Worm (Caenorhabditis elegans): ENCODE results near the gene Y54G2A.40.
A peak's percentile ranks its signal among the peaks of the same experiment; 100 is the strongest.

The Y54G2A.40 gene

ce11 chrIV:2850586-2850985 is 4.3 kb downstream of the Y54G2A.40 start, which contains the start of gene clec-85:
TSS of gene clec-85 (plus strand) at chrIV:2850886.
- TF ChIP-seq lin-35 (GFP tag; optimal IDR thresholded peaks at IDR 0.05) (no peak), nhr-28 (tag; optimal IDR thresholded peaks at IDR 0.05) (no peak), nhr-71 (tag; optimal IDR thresholded peaks at IDR 0.05) (no peak), ceh-90 (tag; optimal IDR thresholded peaks at IDR 0.05) (no peak), C04F5.9 (tag; optimal IDR thresholded peaks at IDR 0.05) (no peak), snu-23 (GFP tag; optimal IDR thresholded peaks at IDR 0.05) (no peak), C34B4.2 (tag; optimal IDR thresholded peaks at IDR 0.05) (no peak), swsn-7 (tag; optimal IDR thresholded peaks at IDR 0.05) (no peak), unc-86 (tag; optimal IDR thresholded peaks at IDR 0.05) (no peak)

DNA sequence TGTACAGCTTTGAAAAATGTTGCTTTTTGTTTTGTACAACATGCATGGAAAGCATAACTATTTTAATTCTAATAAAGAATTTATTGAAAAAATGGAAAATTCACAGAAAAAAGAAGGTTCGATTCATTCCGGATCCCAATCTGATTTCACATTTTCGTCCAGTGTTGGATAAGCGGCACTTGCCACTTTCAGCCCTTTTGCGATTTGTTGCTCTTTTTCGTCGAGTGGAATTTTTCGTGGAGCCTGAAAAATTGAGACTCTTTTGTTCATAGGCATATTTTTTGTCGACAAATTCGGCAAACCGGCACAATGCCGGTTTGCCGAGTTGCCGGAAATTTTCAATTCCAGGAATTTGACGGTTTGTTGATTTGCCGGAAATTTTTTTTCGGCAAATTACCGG is 5.3 kb downstream of the Y54G2A.40 start:
- TF ChIP-seq unc-30 (tag; optimal IDR thresholded peaks at IDR 0.05) = no peak
- TF ChIP-seq nhr-71 (tag; optimal IDR thresholded peaks at IDR 0.05) = no peak
- TF ChIP-seq aly-2 (tag; optimal IDR thresholded peaks at IDR 0.05) = no peak
- TF ChIP-seq ceh-90 (tag; optimal IDR thresholded peaks at IDR 0.05) = no peak
- no peak for TF ChIP-seq alr-1 (tag; optimal IDR thresholded peaks at IDR 0.05; ENCODE audit: borderline replicate concordance)
- no peak for TF ChIP-seq hpl-2 (GFP tag; optimal IDR thresholded peaks at IDR 0.05)
- TF ChIP-seq nhr-28 (tag; optimal IDR thresholded peaks at IDR 0.05) = no peak
- no peak for TF ChIP-seq elt-3 (tag; optimal IDR thresholded peaks at IDR 0.05)
- TF ChIP-seq fos-1 (tag; optimal IDR thresholded peaks at IDR 0.05) = no peak
- no peak for TF ChIP-seq C34B4.2 (tag; optimal IDR thresholded peaks at IDR 0.05)
- TF ChIP-seq lin-39 (tag; optimal IDR thresholded peaks at IDR 0.05) = no peak
- no peak for TF ChIP-seq ceh-82 (tag; optimal IDR thresholded peaks at IDR 0.05)
- no peak for TF ChIP-seq dsc-1 (tag; optimal IDR thresholded peaks at IDR 0.05)
- no peak for TF ChIP-seq ztf-4 (tag; optimal IDR thresholded peaks at IDR 0.05)
- no peak for TF ChIP-seq pag-3 (tag; optimal IDR thresholded peaks at IDR 0.05; ENCODE audit: borderline replicate concordance, insufficient read depth)
- no peak for TF ChIP-seq snu-23 (GFP tag; optimal IDR thresholded peaks at IDR 0.05)
- no peak for TF ChIP-seq lin-35 (GFP tag; optimal IDR thresholded peaks at IDR 0.05)

- TF ChIP-seq fkh-10 (GFP tag; optimal IDR thresholded peaks at IDR 0.05) (no peak), unc-98 (GFP tag; IDR thresholded peaks at IDR 0.05) (no peak), zip-4 (GFP tag; optimal IDR thresholded peaks at IDR 0.05) (no peak), aha-1 (tag; optimal IDR thresholded peaks at IDR 0.05) (no peak), nhr-71 (tag; optimal IDR thresholded peaks at IDR 0.05) (no peak), pax-3 (tag; optimal IDR thresholded peaks at IDR 0.05) (no peak), mab-9 (GFP tag; IDR thresholded peaks at IDR 0.05) (no peak), unc-86 (tag; optimal IDR thresholded peaks at IDR 0.05) (no peak), tbx-2 (tag; optimal IDR thresholded peaks at IDR 0.05) (no peak), pqm-1 (tag; optimal IDR thresholded peaks at IDR 0.05) (no peak), vab-15 (tag; optimal IDR thresholded peaks at IDR 0.05) (no peak), nhr-237 (tag; optimal IDR thresholded peaks at IDR 0.05) (no peak), lin-39 (tag; optimal IDR thresholded peaks at IDR 0.05) (no peak), efl-3 (GFP tag; optimal IDR thresholded peaks at IDR 0.05) (no peak), blmp-1 (tag; optimal IDR thresholded peaks at IDR 0.05) (no peak), dsc-1 (tag; optimal IDR thresholded peaks at IDR 0.05) (no peak), unc-62 (GFP tag; optimal IDR thresholded peaks at IDR 0.05) (no peak)
Observed at ce11 chrIV:2853164-2853563, 6.9 kb downstream of the Y54G2A.40 start, which contains the start of gene Y54G2A.49. TSS of gene Y54G2A.49 (minus strand) at chrIV:2853264.

DNA sequence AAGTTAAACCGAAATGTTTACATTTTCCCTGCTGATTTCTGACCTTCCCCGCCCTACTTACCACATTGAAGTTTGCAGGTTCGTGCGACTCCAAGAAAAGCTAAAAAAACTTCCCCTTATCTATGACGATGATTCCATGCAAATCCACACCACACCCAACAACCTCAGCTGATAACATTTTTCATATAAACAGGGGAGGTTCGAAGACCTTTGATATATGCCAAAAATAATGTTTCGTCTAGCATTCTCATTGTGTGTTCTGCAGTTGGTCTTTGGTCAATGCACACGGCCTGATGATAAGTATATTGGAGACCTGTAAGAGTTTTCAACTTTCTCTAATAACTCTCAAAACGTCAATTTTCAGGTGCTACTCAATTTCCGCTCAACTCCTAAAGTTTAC is 7.9 kb downstream of the Y54G2A.40 start:
- TF ChIP-seq sup-37 (GFP tag; optimal IDR thresholded peaks at IDR 0.05) (no peak), elt-2 (tag; optimal IDR thresholded peaks at IDR 0.05) (peak; percentile 47), vab-15 (tag; optimal IDR thresholded peaks at IDR 0.05) (no peak), skn-1 (tag; optimal IDR thresholded peaks at IDR 0.05) (no peak), lin-14 (GFP tag; optimal IDR thresholded peaks at IDR 0.05) (no peak), efl-1 (optimal IDR thresholded peaks at IDR 0.05) (no peak), efl-1 (GFP tag; optimal IDR thresholded peaks at IDR 0.05 in 1 of 2) (peak in 1 of 2 experiments; percentile 62), fkh-10 (GFP tag; optimal IDR thresholded peaks at IDR 0.05) (no peak)
